Fruit fly (Drosophila melanogaster): ENCODE results near the gene TyrRII.

DNA sequence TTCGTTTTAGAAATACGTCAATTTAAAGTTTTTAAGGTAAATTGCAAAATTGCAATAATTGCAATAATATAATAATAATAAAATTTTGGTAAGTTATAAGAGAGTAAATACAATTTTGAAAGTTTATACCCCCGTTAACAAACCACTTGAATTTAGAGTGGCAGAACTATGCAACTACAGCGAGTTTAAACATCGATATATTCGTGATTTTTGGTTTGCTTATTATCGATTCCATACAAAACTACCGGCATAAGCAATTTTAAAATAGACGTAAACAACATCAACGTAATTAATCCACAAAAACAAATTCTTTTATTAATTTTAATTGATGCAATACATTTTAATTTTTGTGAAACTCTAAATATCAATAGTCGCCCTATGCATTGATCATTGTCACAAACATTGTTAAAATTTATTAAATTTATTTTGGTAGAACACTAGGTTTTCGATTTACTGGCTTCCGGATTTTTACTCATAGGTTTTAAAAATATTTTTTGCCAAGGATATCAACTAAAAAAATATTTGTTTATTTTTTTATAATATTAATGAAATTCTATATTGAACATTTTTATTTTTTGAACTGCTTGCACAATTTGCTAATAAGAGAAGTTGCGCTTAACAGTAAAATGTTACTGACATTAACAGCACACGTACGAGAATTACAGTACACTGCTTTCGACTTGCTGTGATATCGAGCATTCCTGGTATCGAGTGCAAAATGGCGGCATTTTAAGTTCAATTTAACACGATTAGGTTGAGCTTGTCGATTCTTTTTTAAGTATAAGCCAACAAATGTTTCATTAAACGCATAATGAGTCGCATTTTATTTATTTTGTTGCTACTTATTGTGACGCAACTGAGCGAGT is 17.4 kb upstream of the TyrRII start, which contains the start of gene Pxt:
- no peak for TF ChIP-seq CG8478 (optimal IDR thresholded peaks at IDR 0.05)
- TF ChIP-seq CTCF (optimal IDR thresholded peaks at IDR 0.05): peak in 1 of 2 experiments; percentile 30
